Worm (Caenorhabditis elegans) whole organism, L3 larva: ENCODE measurements around the gene ZK1240.9.
A peak's percentile ranks its signal among the peaks of the same experiment; 100 is the strongest.

Source experiments
- R02D3.7 ChIP-seq: fragments of 150-350 bp; optimal IDR thresholded peaks from 2 replicates; lab custom pipeline; 2014; ENCODE audit warnings: missing biosample characterization, missing genetic modification characterization
- ZK546.5 ChIP-seq: sonication (generic microtip); optimal IDR thresholded peaks from 2 replicates; lab custom pipeline; 2017; ENCODE audit warnings: missing biosample characterization, missing genetic modification characterization
- aly-2 ChIP-seq: fragments of 150-350 bp; optimal IDR thresholded peaks from 2 replicates; lab custom pipeline; 2014; ENCODE audit warnings: missing biosample characterization, missing genetic modification characterization
- ama-1 ChIP-seq: fragments of 150-350 bp; optimal IDR thresholded peaks from 2 replicates; lab custom pipeline; 2018
- ceh-28 ChIP-seq: fragments of 150-350 bp; optimal IDR thresholded peaks from 2 replicates; lab custom pipeline; 2014; ENCODE audit warnings: missing biosample characterization, missing genetic modification reagents, missing genetic modification characterization
- ceh-82 ChIP-seq: fragments of 150-350 bp; optimal IDR thresholded peaks from 2 replicates; lab custom pipeline; 2014; ENCODE audit warnings: missing biosample characterization, missing genetic modification characterization
- ceh-9 ChIP-seq: sonication (generic microtip); optimal IDR thresholded peaks from 2 replicates; lab custom pipeline; 2018; ENCODE audit warnings: missing biosample characterization, missing genetic modification characterization
- daf-12 ChIP-seq: fragments of 150-350 bp; optimal IDR thresholded peaks from 2 replicates; lab custom pipeline; 2014; ENCODE audit warnings: missing biosample characterization, missing genetic modification reagents, missing genetic modification characterization
- egl-27 ChIP-seq: sonication (generic microtip); optimal IDR thresholded peaks from 4 replicates; lab custom pipeline; 2017; ENCODE audit warnings: missing biosample characterization, missing genetic modification reagents, missing genetic modification characterization
- egl-5 ChIP-seq: fragments of 150-350 bp; optimal IDR thresholded peaks from 2 replicates; lab custom pipeline; 2017; ENCODE audit warnings: missing biosample characterization, missing genetic modification reagents, missing genetic modification characterization, inconsistent platforms
- elt-2 ChIP-seq: sonication (generic microtip); optimal IDR thresholded peaks from 2 replicates; lab custom pipeline; 2016; ENCODE audit warnings: missing genetic modification reagents, mild to moderate bottlenecking, missing genetic modification characterization, missing compliant biosample characterization
- elt-3 ChIP-seq, 3 experiments: fragments of 150-350 bp in 1 of 3; sonication (generic microtip) in 2 of 3; optimal IDR thresholded peaks; 2 replicates in 2 of 3; 4 replicates in 1 of 3; lab custom pipeline; 2014 to 2017; ENCODE audit warnings: missing biosample characterization in 3 of 3, missing genetic modification characterization in 3 of 3
- eor-1 ChIP-seq, 2 experiments: fragments of 150-350 bp; optimal IDR thresholded peaks; 2 replicates each; lab custom pipeline; 2014 to 2018; ENCODE audit warnings: missing biosample characterization in 2 of 2, missing genetic modification characterization in 2 of 2
- fkh-2 ChIP-seq: fragments of 150-350 bp; optimal IDR thresholded peaks from 2 replicates; lab custom pipeline; 2014; ENCODE audit warnings: missing biosample characterization, missing genetic modification reagents, missing genetic modification characterization
- fos-1 ChIP-seq: fragments of 150-350 bp; optimal IDR thresholded peaks from 2 replicates; lab custom pipeline; 2014; ENCODE audit warnings: missing biosample characterization, missing genetic modification characterization
- hmg-11 ChIP-seq: sonication (generic microtip); optimal IDR thresholded peaks from 2 replicates; lab custom pipeline; 2016; ENCODE audit warnings: missing genetic modification characterization, missing compliant biosample characterization
- jun-1 ChIP-seq: fragments of 150-350 bp; optimal IDR thresholded peaks from 2 replicates; lab custom pipeline; 2014; ENCODE audit warnings: missing biosample characterization, missing genetic modification reagents, missing genetic modification characterization
- lin-15B ChIP-seq: fragments of 150-350 bp; optimal IDR thresholded peaks from 2 replicates; lab custom pipeline; 2014; ENCODE audit warnings: missing biosample characterization, missing genetic modification characterization
- lin-39 ChIP-seq: fragments of 150-350 bp; optimal IDR thresholded peaks from 2 replicates; lab custom pipeline; 2018; ENCODE audit warnings: missing biosample characterization, missing genetic modification reagents, missing genetic modification characterization
- lsy-12 ChIP-seq: sonication (generic microtip); optimal IDR thresholded peaks from 2 replicates; lab custom pipeline; 2016; ENCODE audit warnings: mild to moderate bottlenecking, missing genetic modification characterization, missing compliant biosample characterization
- mdl-1 ChIP-seq: fragments of 150-350 bp; optimal IDR thresholded peaks from 2 replicates; lab custom pipeline; 2014; ENCODE audit warnings: missing biosample characterization, missing genetic modification characterization
- mml-1 ChIP-seq: fragments of 150-350 bp; sonication (generic microtip); optimal IDR thresholded peaks from 3 replicates; lab custom pipeline; 2014; ENCODE audit warnings: missing biosample characterization, missing genetic modification characterization
- nfya-1 ChIP-seq: sonication (generic microtip); optimal IDR thresholded peaks from 2 replicates; lab custom pipeline; 2017; ENCODE audit warnings: missing genetic modification characterization, mild to moderate bottlenecking, missing compliant biosample characterization, antibody characterized with exemption, moderate library complexity; ENCODE audit not compliant: insufficient read depth
- nhr-11 ChIP-seq: fragments of 150-350 bp; optimal IDR thresholded peaks from 2 replicates; lab custom pipeline; 2014; ENCODE audit warnings: missing biosample characterization, missing genetic modification characterization
- nhr-12 ChIP-seq: fragments of 150-350 bp; optimal IDR thresholded peaks from 2 replicates; lab custom pipeline; 2014; ENCODE audit warnings: missing biosample characterization, missing genetic modification characterization
- nhr-237 ChIP-seq: fragments of 150-350 bp; optimal IDR thresholded peaks from 2 replicates; lab custom pipeline; 2014; ENCODE audit warnings: missing biosample characterization, missing genetic modification characterization
- nhr-25 ChIP-seq: sonication (generic microtip); optimal IDR thresholded peaks from 2 replicates; lab custom pipeline; 2017; ENCODE audit warnings: missing biosample characterization, missing genetic modification characterization
- nhr-28 ChIP-seq: fragments of 150-350 bp; optimal IDR thresholded peaks from 2 replicates; lab custom pipeline; 2014; ENCODE audit warnings: missing biosample characterization, missing genetic modification characterization
- nhr-43 ChIP-seq: sonication (generic microtip); optimal IDR thresholded peaks from 2 replicates; lab custom pipeline; 2016; ENCODE audit warnings: mild to moderate bottlenecking, missing genetic modification characterization, missing compliant biosample characterization; ENCODE audit not compliant: poor library complexity, severe bottlenecking
- nhr-67 ChIP-seq: fragments of 150-350 bp; optimal IDR thresholded peaks from 2 replicates; lab custom pipeline; 2014; ENCODE audit warnings: missing biosample characterization, missing genetic modification characterization
- nhr-77 ChIP-seq: fragments of 150-350 bp; optimal IDR thresholded peaks from 2 replicates; lab custom pipeline; 2014; ENCODE audit warnings: missing biosample characterization, missing genetic modification characterization
- pha-4 ChIP-seq: fragments of 150-350 bp; optimal IDR thresholded peaks from 2 replicates; lab custom pipeline; 2014; ENCODE audit warnings: missing biosample characterization, missing genetic modification reagents, missing genetic modification characterization
- pqm-1 ChIP-seq: fragments of 150-350 bp; optimal IDR thresholded peaks from 2 replicates; lab custom pipeline; 2017; ENCODE audit warnings: missing biosample characterization, missing genetic modification characterization, inconsistent platforms
- sea-2 ChIP-seq: fragments of 150-350 bp; sonication (generic microtip); optimal IDR thresholded peaks from 4 replicates; lab custom pipeline; 2014; ENCODE audit warnings: missing biosample characterization, missing genetic modification reagents, missing genetic modification characterization
- skn-1 ChIP-seq: fragments of 150-350 bp; optimal IDR thresholded peaks from 2 replicates; lab custom pipeline; 2014; ENCODE audit warnings: missing biosample characterization, missing genetic modification characterization
- snpc-4 ChIP-seq: fragments of 150-350 bp; optimal IDR thresholded peaks from 2 replicates; lab custom pipeline; 2014; ENCODE audit warnings: missing biosample characterization, missing genetic modification characterization
- unc-39 ChIP-seq: sonication (generic microtip); optimal IDR thresholded peaks from 4 replicates; lab custom pipeline; 2017; ENCODE audit warnings: missing biosample characterization, missing genetic modification characterization
- unc-62 ChIP-seq: fragments of 150-350 bp; sonication (generic microtip); optimal IDR thresholded peaks from 4 replicates; lab custom pipeline; 2014; ENCODE audit warnings: missing biosample characterization, missing genetic modification reagents, missing genetic modification characterization
- zag-1 ChIP-seq: fragments of 150-350 bp; optimal IDR thresholded peaks from 2 replicates; lab custom pipeline; 2014; ENCODE audit warnings: missing biosample characterization, missing genetic modification characterization
- ztf-11 ChIP-seq: fragments of 150-350 bp; optimal IDR thresholded peaks from 2 replicates; lab custom pipeline; 2014; ENCODE audit warnings: missing biosample characterization, missing genetic modification characterization
- ztf-4 ChIP-seq: fragments of 150-350 bp; optimal IDR thresholded peaks from 2 replicates; lab custom pipeline; 2014; ENCODE audit warnings: missing biosample characterization, missing genetic modification characterization

ZK1240.9 gene

DNA sequence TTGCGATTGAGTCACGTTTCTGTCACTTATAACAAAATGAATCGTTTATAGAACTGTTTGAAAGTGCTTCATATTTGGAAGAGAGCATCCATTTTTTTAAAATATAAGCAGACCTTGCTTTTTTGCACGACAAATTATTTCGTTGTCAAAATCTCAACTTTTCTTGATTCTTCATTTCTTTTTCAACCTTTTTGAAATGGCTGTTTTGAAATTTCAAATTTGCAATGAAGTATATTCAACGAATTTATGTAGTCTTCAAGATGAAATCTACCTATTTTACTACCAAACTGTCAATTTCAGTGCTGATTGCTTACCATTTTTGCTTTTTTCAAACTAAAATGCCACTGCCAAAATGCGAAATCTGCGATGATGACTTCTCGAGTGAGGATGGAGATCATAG, 11.2 kb upstream of the ZK1240.9 start, which contains the start of gene B0281.3:
B0281.3 (plus strand) TSS at position 301 of the 400 bp plus-strand sequence.
- TF ChIP-seq R02D3.7 (tag; lab: Kevin White, UChicago) (no peak), ceh-28 (no peak), nhr-67 (tag; lab: Kevin White, UChicago) (no peak), fkh-2 (tag; lab: Kevin White, UChicago) (no peak), zag-1 (tag; lab: Kevin White, UChicago) (no peak), hmg-11 (tag; lab: Kevin White, UChicago) (no peak), nhr-237 (no peak), eor-1 (tag; optimal IDR thresholded peaks at IDR 0.05; lab: Kevin White, UChicago) (no peak), ztf-11 (tag; lab: Kevin White, UChicago) (no peak), elt-3 (tag; optimal IDR thresholded peaks at IDR 0.05; lab: Kevin White, UChicago) (no peak), nhr-11 (tag; lab: Kevin White, UChicago) (no peak), pqm-1 (tag; lab: Kevin White, UChicago) (no peak), skn-1 (no peak), ceh-9 (no peak), pha-4 (tag; lab: Kevin White, UChicago) (no peak), lin-39 (tag; lab: Kevin White, UChicago) (no peak)

DNA sequence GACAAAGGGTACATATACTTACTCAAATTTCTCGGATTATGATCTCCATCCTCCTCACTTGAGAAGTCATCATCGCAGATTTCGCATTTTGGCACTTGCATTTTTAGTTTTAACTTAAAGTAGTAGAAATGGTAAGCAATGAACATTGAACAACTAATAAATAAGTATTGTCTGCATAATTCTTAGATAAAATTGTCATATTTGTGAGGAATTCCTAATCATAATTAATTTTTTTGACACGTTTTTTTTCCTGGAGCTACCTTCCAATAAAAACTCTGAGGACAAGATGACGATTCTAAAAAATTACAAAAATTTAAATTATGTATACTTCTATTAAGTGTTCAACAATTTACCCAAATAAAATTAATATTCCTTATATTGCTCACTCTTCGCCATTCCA, 5.2 kb upstream of the ZK1240.9 start, which contains the start of the genes trim-21 and B0281.1:
trim-21 (minus strand) TSS at position 101 of the 400 bp plus-strand sequence.
B0281.1 (plus strand) TSS at position 321 of the 400 bp plus-strand sequence.
- no peak for TF ChIP-seq ceh-28
- no peak for TF ChIP-seq nhr-77 (tag; lab: Kevin White, UChicago)
- TF ChIP-seq aly-2 (tag; lab: Kevin White, UChicago) = no peak
- no peak for TF ChIP-seq sea-2
- no peak for TF ChIP-seq egl-27
- no peak for TF ChIP-seq lin-39 (tag; lab: Kevin White, UChicago)
- no peak for TF ChIP-seq nhr-43
- no peak for TF ChIP-seq mdl-1 (tag; lab: Kevin White, UChicago)
- TF ChIP-seq skn-1 = no peak
- TF ChIP-seq, all 47 proteins: peak for 0

DNA sequence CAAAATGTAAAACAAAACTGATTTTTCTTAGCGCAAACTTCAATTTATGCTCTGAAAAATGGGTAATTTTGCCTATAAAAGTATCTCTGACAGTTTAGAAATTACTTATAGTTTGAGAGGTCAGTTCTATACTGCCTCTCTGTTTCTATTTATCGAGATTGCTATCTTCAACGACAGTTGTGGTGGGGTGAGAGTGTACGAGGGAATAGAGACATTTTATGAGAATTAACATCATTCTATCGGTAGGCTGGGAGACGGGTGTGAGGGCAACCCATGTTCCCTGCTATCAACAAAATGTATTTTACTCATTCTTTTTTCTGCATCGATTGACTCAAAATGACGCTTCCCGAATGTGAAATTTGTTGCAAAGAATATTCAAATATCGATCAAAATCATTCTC, 2.1 kb downstream of the ZK1240.9 start, which contains the start of gene ZK1240.3:
ZK1240.3 (plus strand) TSS at position 238 of the 400 bp plus-strand sequence.
- TF ChIP-seq unc-39 (no peak), pqm-1 (tag; lab: Kevin White, UChicago) (peak; percentile 59), elt-2 (tag; lab: Kevin White, UChicago) (peak; percentile 82)

DNA sequence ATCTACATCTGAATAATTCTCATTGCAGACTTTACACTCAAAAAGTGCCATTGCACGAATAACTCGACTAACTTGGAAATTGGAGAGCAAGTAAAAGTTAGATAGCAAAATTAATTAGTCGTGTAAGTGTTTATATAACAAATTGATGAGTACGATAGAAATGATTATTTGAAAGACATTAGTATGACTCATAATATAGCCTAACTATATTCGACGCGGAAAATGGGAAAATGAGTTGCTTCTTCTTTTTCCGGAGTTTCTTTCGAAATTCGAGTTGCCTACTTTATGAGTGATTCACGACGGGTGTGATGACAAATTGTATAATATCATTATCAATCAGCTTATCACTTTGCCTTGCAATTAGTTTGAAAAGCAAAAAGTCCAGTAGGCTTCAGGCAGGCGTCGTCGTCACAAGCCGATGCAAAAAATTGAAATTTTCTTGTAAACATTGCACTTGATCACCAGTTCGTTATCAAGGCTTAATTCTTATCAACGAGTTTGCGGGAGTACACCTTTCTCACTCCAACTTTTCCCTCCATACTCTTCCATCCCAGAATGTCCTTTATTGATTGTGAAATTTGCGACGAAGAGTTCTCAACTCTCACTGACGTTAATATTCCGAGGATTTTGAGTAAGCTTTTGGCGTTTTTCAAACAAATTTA, 5.0 kb downstream of the ZK1240.9 start, which contains the start of the genes ZK1240.6 and ZK1240.2:
ZK1240.6 (minus strand) TSS at position 51 of the 662 bp plus-strand sequence.
ZK1240.2 (plus strand) TSS at position 520 of the 662 bp plus-strand sequence.
- TF ChIP-seq jun-1 (tag; lab: Kevin White, UChicago) (peak; percentile 50), egl-27 (no peak), aly-2 (tag; lab: Kevin White, UChicago) (no peak), pqm-1 (tag; lab: Kevin White, UChicago) (peak; percentile 46), egl-5 (no peak), lin-15B (tag; lab: Kevin White, UChicago) (no peak), mml-1 (tag; lab: Kevin White, UChicago) (no peak), daf-12 (tag; lab: Kevin White, UChicago) (no peak), zag-1 (tag; lab: Kevin White, UChicago) (no peak), nhr-25 (tag; lab: Kevin White, UChicago) (no peak), ceh-28 (no peak), nhr-28 (no peak), nhr-67 (tag; lab: Kevin White, UChicago) (no peak), ztf-11 (tag; lab: Kevin White, UChicago) (no peak), ztf-4 (tag; lab: Kevin White, UChicago) (no peak), nhr-12 (tag; lab: Kevin White, UChicago) (no peak), nhr-43 (no peak), eor-1 (tag; optimal IDR thresholded peaks at IDR 0.05; lab: Kevin White, UChicago) (no peak), ZK546.5 (tag; lab: Kevin White, UChicago) (no peak), lsy-12 (tag; lab: Kevin White, UChicago) (no peak), unc-62 (GFP tag; lab: Kevin White, UChicago) (no peak), elt-3 (tag; optimal IDR thresholded peaks at IDR 0.05; lab: Kevin White, UChicago) (no peak), nfya-1 (tag; lab: Kevin White, UChicago) (no peak), ceh-82 (tag; lab: Kevin White, UChicago) (no peak), elt-2 (tag; lab: Kevin White, UChicago) (peak; percentile 93), pha-4 (tag; lab: Kevin White, UChicago) (peak; percentile 24), snpc-4 (tag; lab: Kevin White, UChicago) (no peak), ama-1 (lab: Kevin White, UChicago) (no peak), fos-1 (tag; lab: Kevin White, UChicago) (no peak), hmg-11 (tag; lab: Kevin White, UChicago) (no peak)
